Worm (Caenorhabditis elegans) whole organism, mixed stage, embryonic: ENCODE measurements around the gene mtrr-1.

Source experiments
- elt-3 ChIP-seq: fragments of 150-350 bp; optimal IDR thresholded peaks from 2 replicates; lab custom pipeline; 2014; ENCODE audit warnings: missing biosample characterization, missing genetic modification characterization
- ham-2 ChIP-seq: fragments of 200-800 bp; sonication (Bioruptor generic); optimal IDR thresholded peaks from 2 replicates; lab custom pipeline; 2018; ENCODE audit warnings: mild to moderate bottlenecking, missing genetic modification characterization, missing compliant biosample characterization
- lsy-2 ChIP-seq: fragments of 150-350 bp; optimal IDR thresholded peaks from 2 replicates; lab custom pipeline; 2014; ENCODE audit warnings: missing biosample characterization, missing genetic modification characterization
- nhr-12 ChIP-seq: fragments of 150-350 bp; optimal IDR thresholded peaks from 2 replicates; lab custom pipeline; 2014; ENCODE audit warnings: missing biosample characterization, missing genetic modification characterization
- snpc-4 ChIP-seq: fragments of 150-350 bp; optimal IDR thresholded peaks from 2 replicates; lab custom pipeline; 2014; ENCODE audit warnings: missing biosample characterization, missing genetic modification characterization
- tbx-8 ChIP-seq: fragments of 200-800 bp; sonication (Bioruptor generic); optimal IDR thresholded peaks from 2 replicates; lab custom pipeline; 2018; ENCODE audit warnings: mild to moderate bottlenecking, missing genetic modification characterization, moderate library complexity, missing compliant biosample characterization
- ztf-11 ChIP-seq: fragments of 150-350 bp; optimal IDR thresholded peaks from 2 replicates; lab custom pipeline; 2014; ENCODE audit warnings: missing biosample characterization, missing genetic modification characterization

- TF ChIP-seq tbx-8 (GFP tag; lab: Kevin White, UChicago) (no peak), snpc-4 (tag; lab: Kevin White, UChicago) (no peak), ham-2 (no peak), nhr-12 (tag; lab: Kevin White, UChicago) (no peak), lsy-2 (tag; lab: Kevin White, UChicago) (peak; percentile 12), ztf-11 (tag; lab: Kevin White, UChicago) (no peak), elt-3 (tag; lab: Kevin White, UChicago) (no peak)
Observed at ce11 chrII:9322870-9323349, 37.1 kb downstream of the mtrr-1 start, which contains the start of gene rab-39.
